Worm (Caenorhabditis elegans): ENCODE measurements around the gene R10F2.5.

ce11 chrIII:2924658-2925057 lies at the start of gene R10F2.5:
- TF ChIP-seq mls-2 (tag; optimal IDR thresholded peaks at IDR 0.05) (no peak), flh-1 (GFP tag; optimal IDR thresholded peaks at IDR 0.05) (no peak), nhr-12 (tag; optimal IDR thresholded peaks at IDR 0.05) (no peak), lsy-2 (tag; optimal IDR thresholded peaks at IDR 0.05) (no peak), ztf-11 (tag; optimal IDR thresholded peaks at IDR 0.05) (no peak), unc-62 (GFP tag; optimal IDR thresholded peaks at IDR 0.05) (no peak), nhr-76 (tag; optimal IDR thresholded peaks at IDR 0.05) (no peak), zip-8 (tag; optimal IDR thresholded peaks at IDR 0.05) (no peak), cnd-1 (tag; optimal IDR thresholded peaks at IDR 0.05) (no peak)

Data from whole organism, mixed stage, embryonic.